Fruit fly (Drosophila melanogaster) whole organism, embryonic: ENCODE results near the gene CG9586.

Experiments used
- Adf1 ChIP-seq: fragments of 200-800 bp; sonication (Bioruptor generic); IDR thresholded peaks from 2 replicates; pipeline ENCODE4 v1.3.6; 2022; ENCODE audit warnings: missing biosample characterization, missing genetic modification characterization
- Aef1 ChIP-seq: fragments of 200-800 bp; sonication (Bioruptor generic); IDR thresholded peaks from 3 replicates; pipeline ENCODE4 v1.3.6; 2022; ENCODE audit warnings: missing biosample characterization, missing genetic modification characterization
- Antp ChIP-seq: fragments of 200-800 bp; sonication (Bioruptor generic); optimal IDR thresholded peaks from 3 replicates; lab custom pipeline; 2016; ENCODE audit warnings: missing biosample characterization, missing genetic modification characterization
- BEAF-32 ChIP-seq: fragments of 200-800 bp; sonication (Bioruptor generic); optimal IDR thresholded peaks from 3 replicates; lab custom pipeline; 2017; ENCODE audit warnings: missing biosample characterization, missing genetic modification characterization, mild to moderate bottlenecking, moderate library complexity, missing genetic modification reagents
- Bgb ChIP-seq: fragments of 200-800 bp; sonication (Bioruptor generic); IDR thresholded peaks from 2 replicates; pipeline ENCODE4 v1.3.6; 2022; ENCODE audit warnings: missing biosample characterization, missing genetic modification characterization; ENCODE audit not compliant: partially characterized antibody
- Bteb2 ChIP-seq: fragments of 200-800 bp; sonication (Bioruptor generic); optimal IDR thresholded peaks from 2 replicates; lab custom pipeline; 2016; ENCODE audit warnings: missing biosample characterization, missing genetic modification characterization
- CG10147 ChIP-seq: fragments of 200-800 bp; sonication (Bioruptor generic); optimal IDR thresholded peaks from 2 replicates; lab custom pipeline; 2019; ENCODE audit warnings: missing biosample characterization, mild to moderate bottlenecking, missing genetic modification characterization, moderate library complexity
- CG12236 ChIP-seq: fragments of 200-800 bp; sonication (Bioruptor generic); optimal IDR thresholded peaks from 2 replicates; lab custom pipeline; 2016; ENCODE audit warnings: missing biosample characterization, missing genetic modification characterization
- CG13424 ChIP-seq: fragments of 200-800 bp; sonication (Bioruptor generic); optimal IDR thresholded peaks from 2 replicates; lab custom pipeline; 2019; ENCODE audit warnings: missing biosample characterization, mild to moderate bottlenecking, missing genetic modification characterization, moderate library complexity
- CG13624 ChIP-seq: fragments of 200-800 bp; sonication (Bioruptor generic); optimal IDR thresholded peaks from 2 replicates; lab custom pipeline; 2016; ENCODE audit warnings: missing biosample characterization, missing genetic modification characterization
- CG1529 ChIP-seq: fragments of 200-800 bp; sonication (Bioruptor generic); optimal IDR thresholded peaks from 3 replicates; lab custom pipeline; 2018; ENCODE audit warnings: missing biosample characterization, missing genetic modification characterization
- CG31224 ChIP-seq: fragments of 200-800 bp; sonication (Bioruptor generic); IDR thresholded peaks from 2 replicates; pipeline ENCODE4 v1.3.6; 2022; ENCODE audit warnings: missing biosample characterization, missing genetic modification characterization
- CG3726 ChIP-seq: fragments of 200-800 bp; sonication (Bioruptor generic); IDR thresholded peaks from 3 replicates; pipeline ENCODE4, ENCODE4 v1.3.6; 2022; ENCODE audit warnings: missing biosample characterization, missing genetic modification characterization
- CG5245 ChIP-seq: fragments of 200-800 bp; sonication (Bioruptor generic); optimal IDR thresholded peaks from 3 replicates; lab custom pipeline; 2016; ENCODE audit warnings: missing biosample characterization, missing genetic modification characterization
- CG6175 ChIP-seq: fragments of 200-800 bp; sonication (Bioruptor generic); IDR thresholded peaks from 3 replicates; pipeline ENCODE4 v1.3.6; 2022; ENCODE audit warnings: missing biosample characterization, missing genetic modification characterization
- CG6683 ChIP-seq: fragments of 200-800 bp; sonication (Bioruptor generic); optimal IDR thresholded peaks from 2 replicates; lab custom pipeline; 2017; ENCODE audit warnings: missing biosample characterization, mild to moderate bottlenecking, missing genetic modification characterization, missing genetic modification reagents
- CG7928 ChIP-seq: fragments of 200-800 bp; sonication (Bioruptor generic); optimal IDR thresholded peaks from 2 replicates; lab custom pipeline; 2017; ENCODE audit warnings: missing biosample characterization, mild to moderate bottlenecking, missing genetic modification characterization
- CG8290 ChIP-seq, 3 experiments: fragments of 200-800 bp; sonication (Bioruptor generic); optimal IDR thresholded peaks; 2 replicates each; lab custom pipeline; 2016 to 2019; ENCODE audit warnings: missing biosample characterization in 3 of 3, missing genetic modification characterization in 3 of 3, mild to moderate bottlenecking in 2 of 3, moderate library complexity in 1 of 3
- CG8478 ChIP-seq: fragments of >200 bp; optimal IDR thresholded peaks from 2 replicates; lab custom pipeline; 2018
- CG9215 ChIP-seq: fragments of 200-800 bp; sonication (Bioruptor generic); IDR thresholded peaks from 2 replicates; pipeline ENCODE4 v1.3.6; 2022; ENCODE audit warnings: missing biosample characterization, missing genetic modification characterization
- CG9609 ChIP-seq: fragments of 200-800 bp; sonication (Bioruptor generic); optimal IDR thresholded peaks from 3 replicates; lab custom pipeline; 2016; ENCODE audit warnings: missing biosample characterization, missing genetic modification characterization
- Dad ChIP-seq: fragments of 200-800 bp; sonication (Bioruptor generic); optimal IDR thresholded peaks from 3 replicates; lab custom pipeline; 2016; ENCODE audit warnings: missing biosample characterization, missing genetic modification characterization
- Dref ChIP-seq: fragments of 200-800 bp; sonication (Bioruptor generic); IDR thresholded peaks from 2 replicates; pipeline ENCODE4 v1.3.6; 2022; ENCODE audit warnings: missing biosample characterization, missing genetic modification characterization
- E2f1 ChIP-seq: fragments of 200-800 bp; sonication (Bioruptor generic); IDR thresholded peaks from 2 replicates; pipeline ENCODE4 v1.3.6; 2022; ENCODE audit warnings: missing biosample characterization, missing genetic modification characterization
- ERR ChIP-seq: fragments of 200-800 bp; sonication (Bioruptor generic); optimal IDR thresholded peaks from 2 replicates; lab custom pipeline; 2016; ENCODE audit warnings: missing biosample characterization, missing genetic modification characterization
- H2.0 ChIP-seq: fragments of 200-800 bp; sonication (Bioruptor generic); IDR thresholded peaks from 2 replicates; pipeline ENCODE4 v1.3.6; 2022; ENCODE audit warnings: missing biosample characterization, missing genetic modification characterization
- Hr3 ChIP-seq: fragments of 200-800 bp; sonication (Bioruptor generic); optimal IDR thresholded peaks from 3 replicates; lab custom pipeline; 2016; ENCODE audit warnings: missing biosample characterization, missing genetic modification characterization
- Lpt ChIP-seq: fragments of >200 bp; optimal IDR thresholded peaks from 2 replicates; lab custom pipeline; 2018; ENCODE audit warnings: missing biosample characterization, missing genetic modification characterization
- NC2α ChIP-seq: fragments of 200-800 bp; sonication (Bioruptor generic); optimal IDR thresholded peaks from 2 replicates; lab custom pipeline; 2016; ENCODE audit warnings: missing biosample characterization, missing genetic modification characterization
- Spps ChIP-seq: fragments of 200-800 bp; sonication (Bioruptor generic); optimal IDR thresholded peaks from 2 replicates; lab custom pipeline; 2018; ENCODE audit warnings: missing biosample characterization, mild to moderate bottlenecking, missing genetic modification characterization
- TFAM ChIP-seq: fragments of 200-800 bp; sonication (Bioruptor generic); optimal IDR thresholded peaks from 2 replicates; lab custom pipeline; 2017; ENCODE audit warnings: missing biosample characterization, missing genetic modification characterization, inconsistent platforms
- Tbp ChIP-seq: fragments of >200 bp; optimal IDR thresholded peaks from 2 replicates; lab custom pipeline; 2018; ENCODE audit warnings: missing biosample characterization, missing genetic modification characterization
- YL-1 ChIP-seq: fragments of 200-800 bp; sonication (Bioruptor generic); optimal IDR thresholded peaks from 3 replicates; lab custom pipeline; 2017; ENCODE audit warnings: missing biosample characterization, mild to moderate bottlenecking, missing genetic modification characterization
- cas ChIP-seq: fragments of 200-800 bp; sonication (Bioruptor generic); IDR thresholded peaks from 2 replicates; pipeline ENCODE4 v1.3.6; 2022; ENCODE audit warnings: missing biosample characterization, missing genetic modification characterization
- chif ChIP-seq, 2 experiments: fragments of 200-800 bp; sonication (Bioruptor generic); optimal IDR thresholded peaks; 3 replicates each; lab custom pipeline; 2016; ENCODE audit warnings: missing biosample characterization in 2 of 2, missing genetic modification characterization in 2 of 2
- chinmo ChIP-seq: fragments of 200-800 bp; sonication (Bioruptor generic); IDR thresholded peaks from 4 replicates; pipeline ENCODE4 v1.3.6; 2022; ENCODE audit warnings: missing biosample characterization, missing genetic modification characterization; ENCODE audit not compliant: partially characterized antibody
- cwo ChIP-seq: fragments of 200-800 bp; sonication (Bioruptor generic); optimal IDR thresholded peaks from 3 replicates; lab custom pipeline; 2017; ENCODE audit warnings: missing biosample characterization, missing genetic modification characterization, mild to moderate bottlenecking, moderate library complexity, missing genetic modification reagents
- dm ChIP-seq: fragments of 200-800 bp; sonication (Bioruptor generic); optimal IDR thresholded peaks from 3 replicates; lab custom pipeline; 2016; ENCODE audit warnings: missing biosample characterization, missing genetic modification characterization
- dmrt99B ChIP-seq: fragments of 200-800 bp; sonication (Bioruptor generic); optimal IDR thresholded peaks from 2 replicates; lab custom pipeline; 2018; ENCODE audit warnings: missing biosample characterization, mild to moderate bottlenecking, missing genetic modification characterization, moderate library complexity
- eve ChIP-seq, 2 experiments: fragments of >200 bp; optimal IDR thresholded peaks; 2 replicates each; lab custom pipeline; 2017; ENCODE audit warnings: missing biosample characterization in 2 of 2, missing genetic modification characterization in 2 of 2
- h ChIP-seq: fragments of >200 bp; optimal IDR thresholded peaks from 2 replicates; lab custom pipeline; 2017
- hb ChIP-seq: fragments of 200-800 bp; sonication (Bioruptor generic); IDR thresholded peaks from 3 replicates; pipeline ENCODE4 v1.3.6; 2022; ENCODE audit warnings: missing biosample characterization, missing genetic modification characterization; ENCODE audit not compliant: partially characterized antibody
- pita ChIP-seq: fragments of 200-800 bp; sonication (Bioruptor generic); optimal IDR thresholded peaks from 2 replicates; lab custom pipeline; 2017; ENCODE audit warnings: missing biosample characterization, mild to moderate bottlenecking, missing genetic modification characterization
- row ChIP-seq: fragments of 200-800 bp; sonication (Bioruptor generic); IDR thresholded peaks from 3 replicates; pipeline ENCODE4 v1.3.6; 2022; ENCODE audit warnings: missing biosample characterization, missing genetic modification characterization
- salm ChIP-seq: fragments of 200-800 bp; sonication (Bioruptor generic); optimal IDR thresholded peaks from 2 replicates; lab custom pipeline; 2018; ENCODE audit warnings: missing biosample characterization, mild to moderate bottlenecking, missing genetic modification characterization
- schlank ChIP-seq: fragments of 200-800 bp; sonication (Bioruptor generic); optimal IDR thresholded peaks from 2 replicates; lab custom pipeline; 2018; ENCODE audit warnings: missing biosample characterization, mild to moderate bottlenecking, missing genetic modification characterization
- sd ChIP-seq: fragments of 200-800 bp; sonication (Bioruptor generic); optimal IDR thresholded peaks from 3 replicates; lab custom pipeline; 2018; ENCODE audit warnings: missing biosample characterization, mild to moderate bottlenecking, missing genetic modification characterization, moderate library complexity
- slou ChIP-seq: fragments of 200-800 bp; sonication (Bioruptor generic); optimal IDR thresholded peaks from 3 replicates; lab custom pipeline; 2016; ENCODE audit warnings: missing biosample characterization, missing genetic modification characterization
- sna ChIP-seq: fragments of 200-800 bp; sonication (Bioruptor generic); IDR thresholded peaks from 2 replicates; pipeline ENCODE4 v1.3.6; 2022; ENCODE audit warnings: missing biosample characterization, missing genetic modification characterization; ENCODE audit not compliant: partially characterized antibody
- sug ChIP-seq: fragments of 200-800 bp; optimal IDR thresholded peaks from 2 replicates; lab custom pipeline; 2019; ENCODE audit warnings: missing biosample characterization, mild to moderate bottlenecking, missing genetic modification characterization, moderate library complexity
- tap ChIP-seq: fragments of 200-800 bp; optimal IDR thresholded peaks from 3 replicates; lab custom pipeline; 2019; ENCODE audit warnings: missing biosample characterization, mild to moderate bottlenecking, missing genetic modification characterization, moderate library complexity

Gene CG9586

dm6 chr2L:9125418-9125928 is 40.8 kb downstream of the CG9586 start, which contains the start of gene CG32982 (continued):
- peak; percentile 93 for TF ChIP-seq Antp (GFP tag; lab: Kevin White, UChicago)
- peak; percentile 71 for TF ChIP-seq Adf1
- peak; percentile 63 for TF ChIP-seq CG7928 (GFP tag; lab: Kevin White, UChicago)
- peak; percentile 77; the same call in 3 of the 4 replicates for TF ChIP-seq chinmo (GFP tag; lab: Robert Waterston, UW)
- peak; percentile 88 for TF ChIP-seq CG8290 (GFP tag; optimal IDR thresholded peaks at IDR 0.05; lab: Kevin White, UChicago)
- peak; percentile 56 to 82 for TF ChIP-seq CG8290 (tag; optimal IDR thresholded peaks at IDR 0.05; lab: Kevin White, UChicago)
- TF ChIP-seq CG9609, result peak; percentile 88
- TF ChIP-seq TFAM, result peak; percentile 53
- peak; percentile 77 for TF ChIP-seq sd
- TF ChIP-seq hb (GFP tag; lab: Robert Waterston, UW), result no peak
- TF ChIP-seq NC2α (GFP tag; lab: Kevin White, UChicago), result peak; percentile 88
- TF ChIP-seq cwo (GFP tag; lab: Kevin White, UChicago), result peak; percentile 88
- TF ChIP-seq Aef1 (GFP tag; lab: Robert Waterston, UW), result peak; percentile 83
- TF ChIP-seq sna (GFP tag; lab: Robert Waterston, UW), result no peak
- peak; percentile 83 for TF ChIP-seq CG3726 (GFP tag; lab: Robert Waterston, UW)
- no peak for TF ChIP-seq h
- TF ChIP-seq CG8478, result no peak
- TF ChIP-seq Spps (tag; lab: Kevin White, UChicago), result peak; percentile 62
- peak; percentile 92 for TF ChIP-seq Hr3 (GFP tag; lab: Kevin White, UChicago)
- no peak for TF ChIP-seq pita (GFP tag; lab: Kevin White, UChicago)
- TF ChIP-seq ERR (GFP tag; lab: Kevin White, UChicago), result peak; percentile 82
- peak; percentile 84 for TF ChIP-seq CG1529 (GFP tag; lab: Kevin White, UChicago)
- TF ChIP-seq eve (GFP tag; optimal IDR thresholded peaks at IDR 0.05; lab: Kevin White, UChicago), result peak in 1 of 2 experiments; percentile 90
- TF ChIP-seq chif (GFP tag; optimal IDR thresholded peaks at IDR 0.05; lab: Kevin White, UChicago), result peak; percentile 85 to 91
- TF ChIP-seq salm, result peak; percentile 67
- TF ChIP-seq CG31224 (GFP tag; lab: Robert Waterston, UW), result peak; percentile 85
- peak; percentile 91 for TF ChIP-seq CG9215
- peak; percentile 87 for TF ChIP-seq dm (GFP tag; lab: Kevin White, UChicago)
- TF ChIP-seq CG12236 (GFP tag; lab: Kevin White, UChicago), result peak; percentile 80
- TF ChIP-seq Dad (GFP tag; lab: Kevin White, UChicago), result peak; percentile 88
- TF ChIP-seq CG6175 (GFP tag; lab: Robert Waterston, UW), result peak; percentile 63; the same call in 1 of the 3 replicates
- TF ChIP-seq Tbp (GFP tag; lab: Kevin White, UChicago), result no peak
- TF ChIP-seq Lpt (GFP tag; lab: Kevin White, UChicago), result no peak
- peak; percentile 66; the same call in 1 of the 2 replicates for TF ChIP-seq Bgb
- TF ChIP-seq sug (tag; lab: Kevin White, UChicago), result peak; percentile 93
- TF ChIP-seq H2.0 (GFP tag; lab: Robert Waterston, UW), result peak; percentile 74
- TF ChIP-seq E2f1 (GFP tag; lab: Robert Waterston, UW), result peak; percentile 83
- peak; percentile 97 for TF ChIP-seq row
- peak; percentile 56 for TF ChIP-seq YL-1 (GFP tag; lab: Kevin White, UChicago)
- TF ChIP-seq CG10147 (GFP tag; lab: Kevin White, UChicago), result peak; percentile 84
- peak; percentile 74 for TF ChIP-seq CG5245 (GFP tag; lab: Kevin White, UChicago)
- peak; percentile 71 for TF ChIP-seq cas (GFP tag; lab: Robert Waterston, UW)
- peak; percentile 89 for TF ChIP-seq Bteb2 (GFP tag; lab: Kevin White, UChicago)
- TF ChIP-seq Dref (GFP tag; lab: Robert Waterston, UW), result no peak
- TF ChIP-seq CG13624, result peak; percentile 92
- TF ChIP-seq BEAF-32, result no peak
- TF ChIP-seq slou (GFP tag; lab: Kevin White, UChicago), result peak; percentile 91
- peak; percentile 94 for TF ChIP-seq CG13424 (tag; lab: Kevin White, UChicago)
- peak; percentile 47 for TF ChIP-seq schlank (tag; lab: Kevin White, UChicago)
- peak; percentile 66 for TF ChIP-seq tap (tag; lab: Kevin White, UChicago)
- TF ChIP-seq dmrt99B, result peak; percentile 95
- TF ChIP-seq CG6683, result peak; percentile 75
